Fruit fly (Drosophila melanogaster) whole organism, embryonic: Measurements from ENCODE around the gene fmt.

Source experiments
- BEAF-32 ChIP-seq: fragments of 200-800 bp; sonication (Bioruptor generic); optimal IDR thresholded peaks from 3 replicates; lab custom pipeline; 2017; ENCODE audit warnings: missing biosample characterization, missing genetic modification characterization, mild to moderate bottlenecking, moderate library complexity, missing genetic modification reagents
- Bdp1 ChIP-seq: fragments of 200-800 bp; sonication (Bioruptor generic); optimal IDR thresholded peaks from 3 replicates; lab custom pipeline; 2016; ENCODE audit warnings: missing biosample characterization, missing genetic modification characterization
- C15 ChIP-seq: fragments of 200-800 bp; sonication (Bioruptor generic); IDR thresholded peaks from 3 replicates; pipeline ENCODE4 v1.3.6; 2022; ENCODE audit warnings: missing biosample characterization, missing genetic modification characterization
- CG10321 ChIP-seq: fragments of 200-800 bp; sonication (Bioruptor generic); IDR thresholded peaks from 2 replicates; pipeline ENCODE4 v1.3.6; 2022; ENCODE audit warnings: missing biosample characterization, missing genetic modification characterization
- CG10959 ChIP-seq: fragments of 200-800 bp; sonication (Bioruptor generic); IDR thresholded peaks from 2 replicates; pipeline ENCODE4 v1.3.6; 2022; ENCODE audit warnings: missing biosample characterization, missing genetic modification characterization
- CG13296 ChIP-seq: fragments of 200-800 bp; sonication (Bioruptor generic); optimal IDR thresholded peaks from 3 replicates; lab custom pipeline; 2018; ENCODE audit warnings: missing biosample characterization, mild to moderate bottlenecking, missing genetic modification characterization
- CG15073 ChIP-seq: fragments of 200-800 bp; sonication (Bioruptor generic); optimal IDR thresholded peaks from 2 replicates; lab custom pipeline; 2016; ENCODE audit warnings: missing biosample characterization, missing genetic modification characterization
- CG17186 ChIP-seq: fragments of 200-800 bp; sonication (Bioruptor generic); optimal IDR thresholded peaks from 3 replicates; lab custom pipeline; 2017; ENCODE audit warnings: missing biosample characterization, missing genetic modification reagents, missing genetic modification characterization
- CG17359 ChIP-seq: fragments of 200-800 bp; sonication (Bioruptor generic); optimal IDR thresholded peaks from 3 replicates; lab custom pipeline; 2018; ENCODE audit warnings: missing biosample characterization, mild to moderate bottlenecking, missing genetic modification characterization, moderate library complexity
- CG1832 ChIP-seq: fragments of 200-800 bp; sonication (Bioruptor generic); optimal IDR thresholded peaks from 2 replicates; lab custom pipeline; 2017; ENCODE audit warnings: missing biosample characterization, mild to moderate bottlenecking, missing genetic modification characterization, inconsistent platforms
- CG2889 ChIP-seq: fragments of 200-800 bp; sonication (Bioruptor generic); IDR thresholded peaks from 3 replicates; pipeline ENCODE4 v1.3.6; 2022; ENCODE audit warnings: missing biosample characterization, missing genetic modification characterization
- CG31388 ChIP-seq: fragments of 200-800 bp; sonication (Bioruptor generic); optimal IDR thresholded peaks from 2 replicates; lab custom pipeline; 2016; ENCODE audit warnings: missing biosample characterization, missing genetic modification characterization
- CG34224 ChIP-seq: fragments of 200-800 bp; sonication (Bioruptor generic); IDR thresholded peaks from 3 replicates; pipeline ENCODE4 v1.3.6; 2022; ENCODE audit warnings: missing biosample characterization, missing genetic modification characterization; ENCODE audit not compliant: partially characterized antibody
- CG6791 ChIP-seq: fragments of 200-800 bp; sonication (Bioruptor generic); IDR thresholded peaks from 3 replicates; pipeline ENCODE4 v1.3.6; 2022; ENCODE audit warnings: missing biosample characterization, missing genetic modification characterization; ENCODE audit not compliant: partially characterized antibody
- CG9609 ChIP-seq: fragments of 200-800 bp; sonication (Bioruptor generic); optimal IDR thresholded peaks from 3 replicates; lab custom pipeline; 2016; ENCODE audit warnings: missing biosample characterization, missing genetic modification characterization
- CoRest ChIP-seq: fragments of 200-800 bp; sonication (Bioruptor generic); optimal IDR thresholded peaks from 3 replicates; lab custom pipeline; 2018; ENCODE audit warnings: missing biosample characterization, mild to moderate bottlenecking, missing genetic modification characterization, moderate library complexity
- Dbx ChIP-seq: fragments of 200-800 bp; sonication (Bioruptor generic); IDR thresholded peaks from 3 replicates; pipeline ENCODE4 v1.3.6; 2022; ENCODE audit warnings: missing biosample characterization, missing genetic modification characterization
- ERR ChIP-seq: fragments of 200-800 bp; sonication (Bioruptor generic); optimal IDR thresholded peaks from 2 replicates; lab custom pipeline; 2016; ENCODE audit warnings: missing biosample characterization, missing genetic modification characterization
- Fer2 ChIP-seq: fragments of 200-800 bp; sonication (Bioruptor generic); optimal IDR thresholded peaks from 2 replicates; lab custom pipeline; 2018; ENCODE audit warnings: missing biosample characterization, mild to moderate bottlenecking, missing genetic modification characterization, moderate library complexity
- HLH4C ChIP-seq: fragments of 200-800 bp; sonication (Bioruptor generic); IDR thresholded peaks from 3 replicates; pipeline ENCODE4 v1.3.6; 2022; ENCODE audit warnings: missing biosample characterization, missing genetic modification characterization; ENCODE audit not compliant: partially characterized antibody
- HmgZ ChIP-seq: fragments of 200-800 bp; sonication (Bioruptor generic); optimal IDR thresholded peaks from 2 replicates; lab custom pipeline; 2018; ENCODE audit warnings: missing biosample characterization, mild to moderate bottlenecking, missing genetic modification characterization
- Lhr ChIP-seq: fragments of 200-800 bp; sonication (Bioruptor generic); optimal IDR thresholded peaks from 3 replicates; lab custom pipeline; 2017; ENCODE audit warnings: mild to moderate bottlenecking, missing biosample characterization, missing genetic modification reagents, missing genetic modification characterization
- Med ChIP-seq: fragments of 200-800 bp; sonication (Bioruptor generic); peaks from one replicate; lab custom pipeline; 2016; ENCODE audit warnings: missing biosample characterization, missing genetic modification characterization, mild to moderate bottlenecking, inconsistent platforms, moderate library complexity
- Mes4 ChIP-seq: fragments of 200-800 bp; sonication (Bioruptor generic); optimal IDR thresholded peaks from 2 replicates; lab custom pipeline; 2016; ENCODE audit warnings: missing biosample characterization, missing genetic modification characterization
- NC2α ChIP-seq: fragments of 200-800 bp; sonication (Bioruptor generic); optimal IDR thresholded peaks from 2 replicates; lab custom pipeline; 2016; ENCODE audit warnings: missing biosample characterization, missing genetic modification characterization
- Nf-YA ChIP-seq: fragments of 200-800 bp; sonication (Bioruptor generic); IDR thresholded peaks from 2 replicates; pipeline ENCODE4 v1.3.6; 2022; ENCODE audit warnings: missing biosample characterization, missing genetic modification characterization
- Sox102F ChIP-seq: fragments of 200-800 bp; sonication (Bioruptor generic); optimal IDR thresholded peaks from 2 replicates; lab custom pipeline; 2018; ENCODE audit warnings: missing biosample characterization, mild to moderate bottlenecking, missing genetic modification characterization, moderate library complexity
- Stat92E ChIP-seq, 3 experiments: fragments of >200 bp in 2 of 3; fragments of 200-800 bp in 1 of 3; sonication (Bioruptor generic) in 1 of 3; optimal IDR thresholded peaks; 2 replicates each; lab custom pipeline; 2017 to 2019; ENCODE audit warnings: missing biosample characterization in 3 of 3, missing genetic modification characterization in 3 of 3, mild to moderate bottlenecking in 1 of 3, moderate library complexity in 1 of 3
- bab2 ChIP-seq: fragments of 200-800 bp; sonication (Bioruptor generic); optimal IDR thresholded peaks from 2 replicates; lab custom pipeline; 2016; ENCODE audit warnings: missing biosample characterization, missing genetic modification characterization
- bigmax ChIP-seq: fragments of 200-800 bp; sonication (Bioruptor generic); optimal IDR thresholded peaks from 2 replicates; lab custom pipeline; 2018; ENCODE audit warnings: missing biosample characterization, mild to moderate bottlenecking, missing genetic modification characterization
- bsh ChIP-seq, 2 experiments: fragments of 200-800 bp; sonication (Bioruptor generic); optimal IDR thresholded peaks; 2 replicates each; lab custom pipeline; 2017 to 2018; ENCODE audit warnings: mild to moderate bottlenecking in 2 of 2, missing biosample characterization in 2 of 2, missing genetic modification characterization in 2 of 2, moderate library complexity in 1 of 2
- btn ChIP-seq: fragments of 200-800 bp; sonication (Bioruptor generic); optimal IDR thresholded peaks from 2 replicates; lab custom pipeline; 2016; ENCODE audit warnings: missing biosample characterization, missing genetic modification characterization
- chif ChIP-seq, 2 experiments: fragments of 200-800 bp; sonication (Bioruptor generic); optimal IDR thresholded peaks; 3 replicates each; lab custom pipeline; 2016; ENCODE audit warnings: missing biosample characterization in 2 of 2, missing genetic modification characterization in 2 of 2
- corto ChIP-seq: fragments of 200-800 bp; sonication (Bioruptor generic); optimal IDR thresholded peaks from 2 replicates; lab custom pipeline; 2016; ENCODE audit warnings: missing biosample characterization, mild to moderate bottlenecking, missing genetic modification characterization, moderate library complexity
- exex ChIP-seq: fragments of 200-800 bp; sonication (Bioruptor generic); optimal IDR thresholded peaks from 4 replicates; lab custom pipeline; 2018; ENCODE audit warnings: missing biosample characterization, mild to moderate bottlenecking, missing genetic modification characterization, moderate library complexity
- fd102C ChIP-seq: fragments of 200-800 bp; sonication (Bioruptor generic); optimal IDR thresholded peaks from 2 replicates; lab custom pipeline; 2018; ENCODE audit warnings: missing biosample characterization, mild to moderate bottlenecking, missing genetic modification characterization, moderate library complexity
- hkb ChIP-seq, 2 experiments: fragments of 200-800 bp in 1 of 2; fragments of >200 bp in 1 of 2; sonication (Bioruptor generic) in 1 of 2; IDR thresholded peaks in 1 of 2; optimal IDR thresholded peaks in 1 of 2; 2 replicates each; pipeline versions ENCODE4 v1.3.6 to Lab custom; 2017 to 2022; ENCODE audit warnings: missing biosample characterization in 1 of 2, missing genetic modification characterization in 1 of 2
- kay ChIP-seq: fragments of 200-800 bp; sonication (Bioruptor generic); optimal IDR thresholded peaks from 2 replicates; lab custom pipeline; 2016; ENCODE audit warnings: missing biosample characterization, missing genetic modification characterization
- org-1 ChIP-seq: fragments of 200-800 bp; sonication (Bioruptor generic); optimal IDR thresholded peaks from 2 replicates; lab custom pipeline; 2017; ENCODE audit warnings: missing biosample characterization, missing genetic modification characterization
- otp ChIP-seq: fragments of 200-800 bp; sonication (Bioruptor generic); IDR thresholded peaks from 3 replicates; pipeline ENCODE4, ENCODE4 v1.3.6; 2022; ENCODE audit warnings: missing biosample characterization, missing genetic modification characterization
- pfk ChIP-seq: fragments of 200-800 bp; sonication (Bioruptor generic); optimal IDR thresholded peaks from 2 replicates; lab custom pipeline; 2018; ENCODE audit warnings: missing biosample characterization, mild to moderate bottlenecking, missing genetic modification characterization, moderate library complexity
- pita ChIP-seq: fragments of 200-800 bp; sonication (Bioruptor generic); optimal IDR thresholded peaks from 2 replicates; lab custom pipeline; 2017; ENCODE audit warnings: missing biosample characterization, mild to moderate bottlenecking, missing genetic modification characterization
- pnt ChIP-seq: fragments of 200-800 bp; sonication (Bioruptor generic); optimal IDR thresholded peaks from 3 replicates; lab custom pipeline; 2016; ENCODE audit warnings: missing biosample characterization, missing genetic modification characterization
- pzg ChIP-seq: fragments of 200-800 bp; sonication (Bioruptor generic); optimal IDR thresholded peaks from 3 replicates; lab custom pipeline; 2018; ENCODE audit warnings: missing biosample characterization, mild to moderate bottlenecking, missing genetic modification characterization, moderate library complexity
- ranshi ChIP-seq: fragments of 200-800 bp; sonication (Bioruptor generic); IDR thresholded peaks from 2 replicates; pipeline ENCODE4 v1.3.6; 2022; ENCODE audit warnings: missing biosample characterization, missing genetic modification characterization
- scrt ChIP-seq: fragments of 200-800 bp; sonication (Bioruptor generic); optimal IDR thresholded peaks from 2 replicates; lab custom pipeline; 2018; ENCODE audit warnings: missing biosample characterization, mild to moderate bottlenecking, missing genetic modification characterization, moderate library complexity
- sens ChIP-seq: fragments of 200-800 bp; sonication (Bioruptor generic); peaks from one replicate; lab custom pipeline; 2016; ENCODE audit warnings: missing biosample characterization, missing genetic modification characterization
- ssp ChIP-seq: fragments of 200-800 bp; sonication (Bioruptor generic); IDR thresholded peaks from 2 replicates; pipeline ENCODE4 v1.3.6; 2022; ENCODE audit warnings: missing biosample characterization, missing genetic modification characterization

Gene fmt

dm6 chr3L:6124616-6125408 lies 48.9 kb downstream of the fmt start (continued):
- TF ChIP-seq Fer2 (peak; percentile 20), ssp (peak; percentile 96), HmgZ (tag; lab: Kevin White, UChicago) (peak; percentile 38), NC2α (peak; percentile 23), otp (peak; percentile 92), sens (GFP tag; lab: Kevin White, UChicago) (peak; percentile 98), Nf-YA (peak; percentile 83), bsh (GFP tag; optimal IDR thresholded peaks at IDR 0.05; lab: Kevin White, UChicago) (peak in 1 of 2 experiments; percentile 62), CG9609 (GFP tag; lab: Kevin White, UChicago) (peak; percentile 21), Bdp1 (GFP tag; lab: Kevin White, UChicago) (peak; percentile 46), Med (peak; percentile 97), C15 (GFP tag; lab: Robert Waterston, UW) (peak; percentile 81), CG2889 (GFP tag; lab: Robert Waterston, UW) (no peak), scrt (peak; percentile 76), BEAF-32 (GFP tag; lab: Kevin White, UChicago) (peak; percentile 28), CG1832 (GFP tag; lab: Kevin White, UChicago) (no peak), fd102C (GFP tag; lab: Kevin White, UChicago) (peak; percentile 82), ranshi (GFP tag; lab: Robert Waterston, UW) (peak; percentile 76; the same call in 1 of the 2 replicates), CG6791 (GFP tag; lab: Robert Waterston, UW) (no peak), CG31388 (GFP tag; lab: Kevin White, UChicago) (no peak), Stat92E (GFP tag; optimal IDR thresholded peaks at IDR 0.05; lab: Kevin White, UChicago) (no peak), pnt (GFP tag; lab: Kevin White, UChicago) (no peak), pfk (GFP tag; lab: Kevin White, UChicago) (peak; percentile 60), CG17186 (peak; percentile 49), org-1 (peak; percentile 57), CG34224 (GFP tag; lab: Robert Waterston, UW) (no peak), Lhr (GFP tag; lab: Kevin White, UChicago) (peak; percentile 68), CoRest (tag; lab: Kevin White, UChicago) (peak; percentile 39), Sox102F (peak; percentile 26), CG10959 (GFP tag; lab: Robert Waterston, UW) (peak; percentile 69; the same call in 1 of the 2 replicates), bab2 (GFP tag; lab: Kevin White, UChicago) (peak; percentile 42), CG17359 (tag; lab: Kevin White, UChicago) (peak; percentile 77), pita (GFP tag; lab: Kevin White, UChicago) (peak; percentile 74), btn (GFP tag; lab: Kevin White, UChicago) (peak; percentile 52), chif (GFP tag; optimal IDR thresholded peaks at IDR 0.05; lab: Kevin White, UChicago) (peak; percentile 8 to 62), CG13296 (GFP tag; lab: Kevin White, UChicago) (peak; percentile 85), hkb (optimal IDR thresholded peaks at IDR 0.05; lab: Kevin White, UChicago) (peak; percentile 59), hkb (GFP tag; IDR thresholded peaks at IDR 0.05; lab: Robert Waterston, UW) (peak; percentile 91), bigmax (GFP tag; lab: Kevin White, UChicago) (peak; percentile 68), exex (tag; lab: Kevin White, UChicago) (no peak), pzg (GFP tag; lab: Kevin White, UChicago) (peak; percentile 17), HLH4C (GFP tag; lab: Robert Waterston, UW) (no peak), Mes4 (GFP tag; lab: Kevin White, UChicago) (peak; percentile 75), Dbx (GFP tag; lab: Robert Waterston, UW) (peak; percentile 83), corto (GFP tag; lab: Kevin White, UChicago) (no peak), ERR (peak; percentile 69), kay (GFP tag; lab: Kevin White, UChicago) (no peak), CG10321 (GFP tag; lab: Robert Waterston, UW) (peak; percentile 56; the same call in 1 of the 2 replicates), CG15073 (no peak)
